Worm (Caenorhabditis elegans): ENCODE measurements around the gene srz-60.

- TF ChIP-seq zag-1 (tag; optimal IDR thresholded peaks at IDR 0.05), result no peak
- no peak for TF ChIP-seq lin-29 (GFP tag; IDR thresholded peaks at IDR 0.05)
- TF ChIP-seq unc-62 (GFP tag; optimal IDR thresholded peaks at IDR 0.05 in 1 of 2), result no peak
- no peak for TF ChIP-seq unc-62 (tag; optimal IDR thresholded peaks at IDR 0.05)
- no peak for TF ChIP-seq ZK546.5 (tag; optimal IDR thresholded peaks at IDR 0.05)
- TF ChIP-seq ZK337.2 (GFP tag; IDR thresholded peaks at IDR 0.05), result no peak
- TF ChIP-seq aly-2 (tag; optimal IDR thresholded peaks at IDR 0.05), result no peak
- no peak for TF ChIP-seq lir-3 (tag; optimal IDR thresholded peaks at IDR 0.05)
Measured at ce11 chrIV:3400941-3401340, 27.8 kb upstream of the srz-60 start.
